Worm (Caenorhabditis elegans) whole organism, L4 larva: ENCODE measurements around the gene oxi-1.

Experiments
- F49E8.2 ChIP-seq: sonication (generic microtip); optimal IDR thresholded peaks from 2 replicates; lab custom pipeline; 2016; ENCODE audit warnings: missing compliant biosample characterization, mild to moderate bottlenecking, missing genetic modification characterization, borderline replicate concordance
- T20F7.1 ChIP-seq: fragments of 200-800 bp; sonication (Bioruptor generic); optimal IDR thresholded peaks from 2 replicates; lab custom pipeline; 2018; ENCODE audit warnings: mild to moderate bottlenecking, missing genetic modification characterization, missing compliant biosample characterization
- T26A8.4 ChIP-seq: fragments of 200-800 bp; sonication (Bioruptor generic); IDR thresholded peaks from 2 replicates; pipeline ENCODE4 v1.3.6; 2022; ENCODE audit warnings: missing genetic modification characterization, missing compliant biosample characterization
- Y105C5A.15 ChIP-seq: fragments of 200-800 bp; sonication (Bioruptor generic); IDR thresholded peaks from 2 replicates; pipeline ENCODE4 v1.3.6; 2022; ENCODE audit warnings: missing genetic modification characterization, missing compliant biosample characterization
- Y48G9A.11 ChIP-seq: fragments of 200-800 bp; sonication (Bioruptor generic); IDR thresholded peaks from 2 replicates; pipeline ENCODE4 v1.3.6; 2022; ENCODE audit warnings: missing genetic modification reagents, missing genetic modification characterization, missing compliant biosample characterization
- Y5F2A.4 ChIP-seq: fragments of 200-800 bp; sonication (Bioruptor generic); optimal IDR thresholded peaks from 2 replicates; lab custom pipeline; 2018; ENCODE audit warnings: mild to moderate bottlenecking, missing genetic modification characterization, missing compliant biosample characterization
- aha-1 ChIP-seq: fragments of 150-350 bp; peaks from one replicate; lab custom pipeline; 2014; ENCODE audit warnings: missing biosample characterization, missing genetic modification characterization
- arid-1 ChIP-seq: fragments of 200-800 bp; sonication (Bioruptor generic); conservative IDR thresholded peaks from 2 replicates; pipeline ENCODE4 v1.3.6; 2022; ENCODE audit warnings: missing genetic modification reagents, missing genetic modification characterization, missing compliant biosample characterization
- ceh-32 ChIP-seq: sonication (generic microtip); optimal IDR thresholded peaks from 2 replicates; lab custom pipeline; 2016; ENCODE audit warnings: mild to moderate bottlenecking, missing genetic modification characterization, missing compliant biosample characterization; ENCODE audit not compliant: poor library complexity
- ceh-44 ChIP-seq: fragments of 200-800 bp; sonication (Bioruptor generic); IDR thresholded peaks from 2 replicates; pipeline ENCODE4 v1.3.6; 2022; ENCODE audit warnings: missing genetic modification reagents, missing genetic modification characterization, missing compliant biosample characterization
- ceh-82 ChIP-seq: sonication (generic microtip); optimal IDR thresholded peaks from 2 replicates; lab custom pipeline; 2017; ENCODE audit warnings: missing biosample characterization, missing genetic modification characterization
- ctbp-1 ChIP-seq: fragments of 200-800 bp; sonication (Bioruptor generic); IDR thresholded peaks from 2 replicates; pipeline ENCODE4 v1.3.6; 2022; ENCODE audit warnings: missing genetic modification reagents, missing genetic modification characterization, missing compliant biosample characterization
- daf-12 ChIP-seq: fragments of 150-350 bp; optimal IDR thresholded peaks from 2 replicates; lab custom pipeline; 2014; ENCODE audit warnings: missing biosample characterization, missing genetic modification reagents, missing genetic modification characterization
- daf-16 ChIP-seq, 3 experiments: sonication (generic microtip); optimal IDR thresholded peaks; 2 replicates each; lab custom pipeline; 2016 to 2017; ENCODE audit warnings: missing genetic modification characterization in 3 of 3, missing genetic modification reagents in 3 of 3, mild to moderate bottlenecking in 2 of 3, missing compliant biosample characterization in 2 of 3, missing biosample characterization in 1 of 3, moderate library complexity in 1 of 3
- dmd-6 ChIP-seq: fragments of 200-800 bp; sonication (Bioruptor generic); IDR thresholded peaks from 2 replicates; pipeline ENCODE4 v1.3.6; 2022; ENCODE audit warnings: missing genetic modification reagents, missing genetic modification characterization, missing compliant biosample characterization
- dmd-9 ChIP-seq: fragments of 200-800 bp; sonication (Bioruptor generic); IDR thresholded peaks from 2 replicates; pipeline ENCODE4 v1.3.6; 2022; ENCODE audit warnings: missing genetic modification reagents, missing genetic modification characterization, missing compliant biosample characterization
- hif-1 ChIP-seq, 2 experiments: sonication (generic microtip); optimal IDR thresholded peaks; 2 replicates each; lab custom pipeline; 2016 to 2017; ENCODE audit warnings: missing compliant biosample characterization in 2 of 2, missing genetic modification characterization in 2 of 2, missing genetic modification reagents in 2 of 2, missing genotype in 2 of 2, mild to moderate bottlenecking in 1 of 2
- jun-1 ChIP-seq: fragments of 150-350 bp; optimal IDR thresholded peaks from 2 replicates; lab custom pipeline; 2014; ENCODE audit warnings: missing biosample characterization, missing genetic modification reagents, missing genetic modification characterization
- lim-7 ChIP-seq: fragments of 200-800 bp; sonication (Bioruptor generic); IDR thresholded peaks from 2 replicates; pipeline ENCODE4 v1.3.6; 2022; ENCODE audit warnings: missing genetic modification characterization, missing compliant biosample characterization
- lin-1 ChIP-seq: fragments of 200-800 bp; sonication (Bioruptor generic); IDR thresholded peaks from 2 replicates; pipeline ENCODE4 v1.3.6; 2022; ENCODE audit warnings: missing genetic modification reagents, missing genetic modification characterization, missing compliant biosample characterization
- lin-29 ChIP-seq: fragments of 200-800 bp; sonication (Bioruptor generic); IDR thresholded peaks from 2 replicates; pipeline ENCODE4 v1.3.6; 2022; ENCODE audit warnings: missing genetic modification reagents, missing genetic modification characterization, missing compliant biosample characterization
- lin-39 ChIP-seq: fragments of 150-350 bp; optimal IDR thresholded peaks from 2 replicates; lab custom pipeline; 2014; ENCODE audit warnings: missing biosample characterization, missing genetic modification reagents, missing genetic modification characterization
- lsy-2 ChIP-seq, 2 experiments: fragments of 150-350 bp in 1 of 2; sonication (generic microtip) in 1 of 2; optimal IDR thresholded peaks; 2 replicates each; lab custom pipeline; 2014 to 2017; ENCODE audit warnings: missing biosample characterization in 2 of 2, missing genetic modification characterization in 2 of 2
- madf-5 ChIP-seq, 2 experiments: fragments of 200-800 bp; sonication (Bioruptor generic); IDR thresholded peaks; 2 replicates each; pipeline ENCODE4 v1.3.6; 2022; ENCODE audit warnings: missing compliant biosample characterization in 2 of 2, missing genetic modification characterization in 2 of 2
- madf-9 ChIP-seq: fragments of 200-800 bp; sonication (Bioruptor generic); conservative IDR thresholded peaks from 2 replicates; pipeline ENCODE4 v1.3.6; 2022; ENCODE audit warnings: missing genetic modification reagents, missing genetic modification characterization, missing compliant biosample characterization
- mdt-29 ChIP-seq: fragments of 200-800 bp; sonication (Bioruptor generic); IDR thresholded peaks from 2 replicates; pipeline ENCODE4 v1.3.6; 2022; ENCODE audit warnings: missing genetic modification reagents, missing genetic modification characterization, missing compliant biosample characterization
- mep-1 ChIP-seq: fragments of 150-350 bp; sonication (generic microtip); optimal IDR thresholded peaks from 3 replicates; lab custom pipeline; 2014; ENCODE audit warnings: missing biosample characterization, missing genetic modification characterization
- mes-2 ChIP-seq: sonication (generic microtip); optimal IDR thresholded peaks from 2 replicates; lab custom pipeline; 2016; ENCODE audit warnings: missing genotype, mild to moderate bottlenecking, missing genetic modification characterization, missing compliant biosample characterization; ENCODE audit not compliant: poor library complexity, severe bottlenecking
- nhr-11 ChIP-seq: fragments of 150-350 bp; optimal IDR thresholded peaks from 2 replicates; lab custom pipeline; 2014; ENCODE audit warnings: missing biosample characterization, missing genetic modification characterization
- pha-4 ChIP-seq, 2 experiments: fragments of 150-350 bp in 1 of 2; fragments of 200-800 bp in 1 of 2; sonication (Bioruptor generic) in 1 of 2; IDR thresholded peaks in 1 of 2; optimal IDR thresholded peaks in 1 of 2; 2 replicates each; pipeline versions ENCODE4 v1.3.6 to Lab custom; 2014 to 2022; ENCODE audit warnings: missing genetic modification characterization in 2 of 2, missing genetic modification reagents in 2 of 2, missing biosample characterization in 1 of 2, missing compliant biosample characterization in 1 of 2
- pqm-1 ChIP-seq: sonication (generic microtip); optimal IDR thresholded peaks from 2 replicates; lab custom pipeline; 2017; ENCODE audit warnings: missing biosample characterization, missing genetic modification characterization
- saeg-2 ChIP-seq: fragments of 200-800 bp; sonication (Bioruptor generic); IDR thresholded peaks from 2 replicates; pipeline ENCODE4 v1.3.6; 2022; ENCODE audit warnings: missing genetic modification reagents, missing genetic modification characterization, missing compliant biosample characterization
- set-16 ChIP-seq: fragments of 200-800 bp; sonication (Bioruptor generic); IDR thresholded peaks from 2 replicates; pipeline ENCODE4 v1.3.6; 2022; ENCODE audit warnings: missing genetic modification reagents, missing genetic modification characterization, missing compliant biosample characterization
- snpc-1.2 ChIP-seq: fragments of 200-800 bp; sonication (Bioruptor generic); IDR thresholded peaks from 2 replicates; pipeline ENCODE4 v1.3.6; 2022; ENCODE audit warnings: missing genetic modification reagents, missing genetic modification characterization, missing compliant biosample characterization
- spr-1 ChIP-seq: sonication (generic microtip); optimal IDR thresholded peaks from 2 replicates; lab custom pipeline; 2016; ENCODE audit warnings: mild to moderate bottlenecking, missing genetic modification characterization, missing compliant biosample characterization
- tag-97 ChIP-seq: fragments of 200-800 bp; sonication (Bioruptor generic); IDR thresholded peaks from 2 replicates; pipeline ENCODE4 v1.3.6; 2022; ENCODE audit warnings: missing genetic modification characterization, missing compliant biosample characterization
- tra-1 ChIP-seq: fragments of 200-800 bp; sonication (Bioruptor generic); IDR thresholded peaks from 2 replicates; pipeline ENCODE4 v1.3.6; 2022; ENCODE audit warnings: missing genetic modification reagents, missing genetic modification characterization, missing compliant biosample characterization
- unc-130 ChIP-seq: sonication (generic microtip); optimal IDR thresholded peaks from 2 replicates; lab custom pipeline; 2016; ENCODE audit warnings: missing genetic modification reagents, missing genetic modification characterization, missing compliant biosample characterization
- zag-1 ChIP-seq: fragments of 150-350 bp; optimal IDR thresholded peaks from 2 replicates; lab custom pipeline; 2014; ENCODE audit warnings: missing biosample characterization, missing genetic modification characterization
- zfp-3 ChIP-seq: fragments of 200-800 bp; sonication (Bioruptor generic); conservative IDR thresholded peaks from 2 replicates; pipeline ENCODE4 v1.3.6; 2022; ENCODE audit warnings: missing genetic modification reagents, missing genetic modification characterization, missing compliant biosample characterization
- zip-11 ChIP-seq: fragments of 200-800 bp; sonication (Bioruptor generic); IDR thresholded peaks from 2 replicates; pipeline ENCODE4 v1.3.6; 2022; ENCODE audit warnings: missing genetic modification characterization, missing compliant biosample characterization
- zip-2 ChIP-seq: fragments of 150-350 bp; optimal IDR thresholded peaks from 2 replicates; lab custom pipeline; 2014; ENCODE audit warnings: missing biosample characterization, missing genetic modification characterization
- ztf-11 ChIP-seq: fragments of 150-350 bp; optimal IDR thresholded peaks from 2 replicates; lab custom pipeline; 2014; ENCODE audit warnings: missing biosample characterization, missing genetic modification characterization

The oxi-1 gene

ce11 chrIII:10810483-10810836, 47.6 kb upstream of the oxi-1 start:
- TF ChIP-seq aha-1 (tag; lab: Kevin White, UChicago) (peak; percentile 60), madf-9 (GFP tag; lab: Robert Waterston, UW) (no peak), daf-16 (GFP tag; optimal IDR thresholded peaks at IDR 0.05; lab: Kevin White, UChicago) (peak in 1 of 2 experiments; percentile 60), daf-16 (tag; optimal IDR thresholded peaks at IDR 0.05; lab: Kevin White, UChicago) (no peak), T26A8.4 (GFP tag; lab: Robert Waterston, UW) (peak; percentile 44; the same call in 1 of the 2 replicates)

ce11 chrIII:10810837-10811814, 47.0 kb upstream of the oxi-1 start:
- TF ChIP-seq lin-1 (GFP tag; lab: Robert Waterston, UW) (0 out of 2 replicates have a peak, but pooled peaks have one; percentile 29), Y105C5A.15 (peak; percentile 78; the same call in 1 of the 2 replicates), saeg-2 (GFP tag; lab: Robert Waterston, UW) (no peak), lin-39 (peak; percentile 4), zag-1 (no peak), daf-16 (GFP tag; optimal IDR thresholded peaks at IDR 0.05; lab: Kevin White, UChicago) (no peak), daf-16 (tag; optimal IDR thresholded peaks at IDR 0.05; lab: Kevin White, UChicago) (no peak), arid-1 (GFP tag; lab: Robert Waterston, UW) (peak; percentile 88), Y5F2A.4 (no peak), aha-1 (tag; lab: Kevin White, UChicago) (peak; percentile 84), ztf-11 (tag; lab: Kevin White, UChicago) (no peak), tra-1 (no peak; the same call in 1 of the 2 replicates), pqm-1 (no peak), zip-2 (tag; lab: Kevin White, UChicago) (no peak), zip-11 (GFP tag; lab: Robert Waterston, UW) (no peak), snpc-1.2 (GFP tag; lab: Robert Waterston, UW) (0 out of 2 replicates have a peak, but pooled peaks have one; percentile 37), lin-29 (no peak), ctbp-1 (GFP tag; lab: Robert Waterston, UW) (peak; percentile 30; the same call in 1 of the 2 replicates), ceh-44 (GFP tag; lab: Robert Waterston, UW) (peak; percentile 57; the same call in 1 of the 2 replicates), nhr-11 (tag; lab: Kevin White, UChicago) (no peak), unc-130 (GFP tag; lab: Kevin White, UChicago) (peak; percentile 24), madf-9 (GFP tag; lab: Robert Waterston, UW) (0 out of 2 replicates have a peak, but pooled peaks have one; percentile 4), lim-7 (peak; percentile 58), mdt-29 (peak; percentile 5; the same call in 1 of the 2 replicates), dmd-6 (peak; percentile 24), ceh-32 (no peak), mes-2 (peak; percentile 68), pha-4 (GFP tag; IDR thresholded peaks at IDR 0.05; lab: Robert Waterston, UW) (0 out of 2 replicates have a peak, but pooled peaks have one; percentile 60), pha-4 (tag; optimal IDR thresholded peaks at IDR 0.05; lab: Kevin White, UChicago) (no peak), daf-12 (tag; lab: Kevin White, UChicago) (no peak), set-16 (GFP tag; lab: Robert Waterston, UW) (peak; percentile 16; the same call in 1 of the 2 replicates), F49E8.2 (peak; percentile 28), spr-1 (tag; lab: Kevin White, UChicago) (no peak), mep-1 (tag; lab: Kevin White, UChicago) (peak; percentile 11), T20F7.1 (no peak), Y48G9A.11 (GFP tag; lab: Robert Waterston, UW) (peak; percentile 89), jun-1 (tag; lab: Kevin White, UChicago) (no peak), T26A8.4 (GFP tag; lab: Robert Waterston, UW) (peak; percentile 42; the same call in 1 of the 2 replicates), zfp-3 (GFP tag; lab: Robert Waterston, UW) (0 out of 2 replicates have a peak, but pooled peaks have one; percentile 38), ceh-82 (tag; lab: Kevin White, UChicago) (no peak), madf-5 (GFP tag; IDR thresholded peaks at IDR 0.05; lab: Robert Waterston, UW) (peak in 1 of 2 experiments; percentile 75; a peak in 1 of 4 replicates), dmd-9 (GFP tag; lab: Robert Waterston, UW) (0 out of 2 replicates have a peak, but pooled peaks have one; percentile 16), lsy-2 (tag; optimal IDR thresholded peaks at IDR 0.05; lab: Kevin White, UChicago) (peak in 1 of 2 experiments; percentile 26), hif-1 (tag; optimal IDR thresholded peaks at IDR 0.05; lab: Kevin White, UChicago) (peak in 1 of 2 experiments; percentile 15), tag-97 (GFP tag; lab: Robert Waterston, UW) (no peak)
